Worm (Caenorhabditis elegans): ENCODE measurements around the gene clec-37.

ce11 chrV:16852002-16852401 lies at the start of gene clec-37:
- no peak for TF ChIP-seq dmd-4 (tag; optimal IDR thresholded peaks at IDR 0.05)
- no peak for TF ChIP-seq sem-4 (tag; optimal IDR thresholded peaks at IDR 0.05)
- no peak for TF ChIP-seq ceh-82 (tag; optimal IDR thresholded peaks at IDR 0.05)
- TF ChIP-seq mab-5 (tag; optimal IDR thresholded peaks at IDR 0.05), result no peak
- TF ChIP-seq lin-39 (tag; optimal IDR thresholded peaks at IDR 0.05), result no peak
- TF ChIP-seq lin-13 (GFP tag; optimal IDR thresholded peaks at IDR 0.05), result no peak
- TF ChIP-seq nhr-129 (tag; optimal IDR thresholded peaks at IDR 0.05), result no peak
- TF ChIP-seq mbf-1 (tag; optimal IDR thresholded peaks at IDR 0.05), result no peak
- TF ChIP-seq nhr-10 (tag; optimal IDR thresholded peaks at IDR 0.05), result no peak
